Worm (Caenorhabditis elegans) whole organism, L4 larva: ENCODE data around the gene ZC13.2.
A peak's percentile ranks its signal among the peaks of the same experiment; 100 is the strongest.

Experiments used
- D1046.2 ChIP-seq: fragments of 200-800 bp; sonication (Bioruptor generic); IDR thresholded peaks from 2 replicates; pipeline ENCODE4 v1.3.6; 2022; ENCODE audit warnings: missing genetic modification characterization, missing compliant biosample characterization
- T20F7.1 ChIP-seq: fragments of 200-800 bp; sonication (Bioruptor generic); optimal IDR thresholded peaks from 2 replicates; lab custom pipeline; 2018; ENCODE audit warnings: mild to moderate bottlenecking, missing genetic modification characterization, missing compliant biosample characterization
- T26A8.4 ChIP-seq: fragments of 200-800 bp; sonication (Bioruptor generic); IDR thresholded peaks from 2 replicates; pipeline ENCODE4 v1.3.6; 2022; ENCODE audit warnings: missing genetic modification characterization, missing compliant biosample characterization
- Y48G9A.11 ChIP-seq: fragments of 200-800 bp; sonication (Bioruptor generic); IDR thresholded peaks from 2 replicates; pipeline ENCODE4 v1.3.6; 2022; ENCODE audit warnings: missing genetic modification reagents, missing genetic modification characterization, missing compliant biosample characterization
- Y75B8A.6 ChIP-seq: fragments of 200-800 bp; sonication (Bioruptor generic); IDR thresholded peaks from 2 replicates; pipeline ENCODE4 v1.3.6; 2022; ENCODE audit warnings: missing genetic modification reagents, missing genetic modification characterization, missing compliant biosample characterization
- aha-1 ChIP-seq: fragments of 150-350 bp; peaks from one replicate; lab custom pipeline; 2014; ENCODE audit warnings: missing biosample characterization, missing genetic modification characterization
- aly-2 ChIP-seq: sonication (generic microtip); optimal IDR thresholded peaks from 2 replicates; lab custom pipeline; 2018; ENCODE audit warnings: missing biosample characterization, missing genetic modification characterization
- arid-1 ChIP-seq: fragments of 200-800 bp; sonication (Bioruptor generic); conservative IDR thresholded peaks from 2 replicates; pipeline ENCODE4 v1.3.6; 2022; ENCODE audit warnings: missing genetic modification reagents, missing genetic modification characterization, missing compliant biosample characterization
- ceh-20 ChIP-seq: fragments of 200-800 bp; sonication (Bioruptor generic); IDR thresholded peaks from 2 replicates; pipeline ENCODE4 v1.3.6; 2022; ENCODE audit warnings: missing genetic modification reagents, missing genetic modification characterization, missing compliant biosample characterization
- ceh-44 ChIP-seq: fragments of 200-800 bp; sonication (Bioruptor generic); IDR thresholded peaks from 2 replicates; pipeline ENCODE4 v1.3.6; 2022; ENCODE audit warnings: missing genetic modification reagents, missing genetic modification characterization, missing compliant biosample characterization
- ceh-62 ChIP-seq: sonication (generic microtip); optimal IDR thresholded peaks from 2 replicates; lab custom pipeline; 2017; ENCODE audit warnings: missing biosample characterization, missing genetic modification characterization
- cey-2 ChIP-seq: sonication (generic microtip); optimal IDR thresholded peaks from 3 replicates; lab custom pipeline; 2017; ENCODE audit warnings: missing genetic modification characterization, mild to moderate bottlenecking, missing compliant biosample characterization, antibody characterized with exemption, borderline replicate concordance; ENCODE audit not compliant: insufficient read depth
- ctbp-1 ChIP-seq: fragments of 200-800 bp; sonication (Bioruptor generic); IDR thresholded peaks from 2 replicates; pipeline ENCODE4 v1.3.6; 2022; ENCODE audit warnings: missing genetic modification reagents, missing genetic modification characterization, missing compliant biosample characterization
- daf-12 ChIP-seq: fragments of 150-350 bp; optimal IDR thresholded peaks from 2 replicates; lab custom pipeline; 2014; ENCODE audit warnings: missing biosample characterization, missing genetic modification reagents, missing genetic modification characterization
- daf-16 ChIP-seq, 3 experiments: sonication (generic microtip); optimal IDR thresholded peaks; 2 replicates each; lab custom pipeline; 2016 to 2017; ENCODE audit warnings: missing genetic modification characterization in 3 of 3, missing genetic modification reagents in 3 of 3, mild to moderate bottlenecking in 2 of 3, missing compliant biosample characterization in 2 of 3, missing biosample characterization in 1 of 3, moderate library complexity in 1 of 3
- daf-19 ChIP-seq: fragments of 200-800 bp; sonication (Bioruptor generic); conservative IDR thresholded peaks from 2 replicates; pipeline ENCODE4 v1.3.6; 2022; ENCODE audit warnings: missing genetic modification characterization, missing compliant biosample characterization
- dmd-6 ChIP-seq: fragments of 200-800 bp; sonication (Bioruptor generic); IDR thresholded peaks from 2 replicates; pipeline ENCODE4 v1.3.6; 2022; ENCODE audit warnings: missing genetic modification reagents, missing genetic modification characterization, missing compliant biosample characterization
- dmd-8 ChIP-seq: fragments of 200-800 bp; sonication (Bioruptor generic); IDR thresholded peaks from 2 replicates; pipeline ENCODE4 v1.3.6; 2022; ENCODE audit warnings: missing genetic modification characterization, missing compliant biosample characterization
- dmd-9 ChIP-seq: fragments of 200-800 bp; sonication (Bioruptor generic); IDR thresholded peaks from 2 replicates; pipeline ENCODE4 v1.3.6; 2022; ENCODE audit warnings: missing genetic modification reagents, missing genetic modification characterization, missing compliant biosample characterization
- dpl-1 ChIP-seq: fragments of 150-350 bp; optimal IDR thresholded peaks from 2 replicates; lab custom pipeline; 2014; ENCODE audit warnings: missing biosample characterization, missing genetic modification reagents, missing genetic modification characterization
- duxl-1 ChIP-seq: sonication (generic microtip); optimal IDR thresholded peaks from 2 replicates; lab custom pipeline; 2016; ENCODE audit warnings: mild to moderate bottlenecking, missing genetic modification characterization, moderate library complexity, missing compliant biosample characterization; ENCODE audit not compliant: poor library complexity
- dve-1 ChIP-seq: sonication (generic microtip); optimal IDR thresholded peaks from 2 replicates; lab custom pipeline; 2017; ENCODE audit warnings: antibody characterized with exemption, mild to moderate bottlenecking, missing genetic modification characterization, missing compliant biosample characterization; ENCODE audit not compliant: insufficient read depth
- egl-27 ChIP-seq: sonication (generic microtip); optimal IDR thresholded peaks from 3 replicates; lab custom pipeline; 2017; ENCODE audit warnings: missing biosample characterization, missing genetic modification reagents, missing genetic modification characterization
- egl-43 ChIP-seq: fragments of 200-800 bp; sonication (Bioruptor generic); IDR thresholded peaks from 2 replicates; pipeline ENCODE4 v1.3.6; 2022; ENCODE audit warnings: missing genetic modification reagents, missing genetic modification characterization, missing compliant biosample characterization
- hlh-30 ChIP-seq: sonication (generic microtip); optimal IDR thresholded peaks from 2 replicates; lab custom pipeline; 2017; ENCODE audit warnings: antibody characterized with exemption, mild to moderate bottlenecking, missing genetic modification characterization, missing compliant biosample characterization; ENCODE audit not compliant: insufficient read depth
- hmg-1.1 ChIP-seq: fragments of 200-800 bp; sonication (Bioruptor generic); IDR thresholded peaks from 2 replicates; pipeline ENCODE4 v1.3.6; 2022; ENCODE audit warnings: missing genetic modification reagents, missing genetic modification characterization, missing compliant biosample characterization
- jun-1 ChIP-seq: fragments of 150-350 bp; optimal IDR thresholded peaks from 2 replicates; lab custom pipeline; 2014; ENCODE audit warnings: missing biosample characterization, missing genetic modification reagents, missing genetic modification characterization
- lin-1 ChIP-seq: fragments of 200-800 bp; sonication (Bioruptor generic); IDR thresholded peaks from 2 replicates; pipeline ENCODE4 v1.3.6; 2022; ENCODE audit warnings: missing genetic modification reagents, missing genetic modification characterization, missing compliant biosample characterization
- lin-13 ChIP-seq: fragments of 150-350 bp; optimal IDR thresholded peaks from 2 replicates; lab custom pipeline; 2014; ENCODE audit warnings: missing biosample characterization, missing genetic modification reagents, missing genetic modification characterization
- lir-3 ChIP-seq: sonication (generic microtip); optimal IDR thresholded peaks from 2 replicates; lab custom pipeline; 2016; ENCODE audit warnings: mild to moderate bottlenecking, missing genetic modification characterization, missing compliant biosample characterization
- lsy-2 ChIP-seq, 2 experiments: fragments of 150-350 bp in 1 of 2; sonication (generic microtip) in 1 of 2; optimal IDR thresholded peaks; 2 replicates each; lab custom pipeline; 2014 to 2017; ENCODE audit warnings: missing biosample characterization in 2 of 2, missing genetic modification characterization in 2 of 2
- mdl-1 ChIP-seq, 2 experiments: fragments of 150-350 bp in 1 of 2; sonication (generic microtip) in 1 of 2; optimal IDR thresholded peaks; 2 replicates each; lab custom pipeline; 2014 to 2017; ENCODE audit warnings: missing biosample characterization in 2 of 2, missing genetic modification characterization in 2 of 2
- mes-2 ChIP-seq: sonication (generic microtip); optimal IDR thresholded peaks from 2 replicates; lab custom pipeline; 2016; ENCODE audit warnings: missing genotype, mild to moderate bottlenecking, missing genetic modification characterization, missing compliant biosample characterization; ENCODE audit not compliant: poor library complexity, severe bottlenecking
- nhr-11 ChIP-seq: fragments of 150-350 bp; optimal IDR thresholded peaks from 2 replicates; lab custom pipeline; 2014; ENCODE audit warnings: missing biosample characterization, missing genetic modification characterization
- nhr-237 ChIP-seq: sonication (generic microtip); optimal IDR thresholded peaks from 2 replicates; lab custom pipeline; 2017; ENCODE audit warnings: missing biosample characterization, missing genetic modification characterization
- nhr-25 ChIP-seq: sonication (generic microtip); optimal IDR thresholded peaks from 2 replicates; lab custom pipeline; 2017; ENCODE audit warnings: missing genetic modification characterization, mild to moderate bottlenecking, missing compliant biosample characterization, antibody characterized with exemption, moderate library complexity, borderline replicate concordance; ENCODE audit not compliant: insufficient read depth
- nhr-28 ChIP-seq: fragments of 150-350 bp; optimal IDR thresholded peaks from 2 replicates; lab custom pipeline; 2014; ENCODE audit warnings: missing biosample characterization, missing genetic modification characterization
- nhr-42 ChIP-seq: fragments of 200-800 bp; sonication (Bioruptor generic); IDR thresholded peaks from 2 replicates; pipeline ENCODE4 v1.3.6; 2022; ENCODE audit warnings: missing genetic modification characterization, missing compliant biosample characterization
- nhr-77 ChIP-seq: fragments of 150-350 bp; optimal IDR thresholded peaks from 2 replicates; lab custom pipeline; 2014; ENCODE audit warnings: missing biosample characterization, missing genetic modification characterization
- php-3 ChIP-seq: fragments of 200-800 bp; sonication (Bioruptor generic); IDR thresholded peaks from 2 replicates; pipeline ENCODE4 v1.3.6; 2022; ENCODE audit warnings: missing genetic modification reagents, missing genetic modification characterization, missing compliant biosample characterization
- saeg-2 ChIP-seq: fragments of 200-800 bp; sonication (Bioruptor generic); IDR thresholded peaks from 2 replicates; pipeline ENCODE4 v1.3.6; 2022; ENCODE audit warnings: missing genetic modification reagents, missing genetic modification characterization, missing compliant biosample characterization
- snpc-4 ChIP-seq: fragments of 150-350 bp; optimal IDR thresholded peaks from 2 replicates; lab custom pipeline; 2014; ENCODE audit warnings: missing biosample characterization, missing genetic modification characterization
- tag-97 ChIP-seq: fragments of 200-800 bp; sonication (Bioruptor generic); IDR thresholded peaks from 2 replicates; pipeline ENCODE4 v1.3.6; 2022; ENCODE audit warnings: missing genetic modification characterization, missing compliant biosample characterization
- tra-1 ChIP-seq: fragments of 200-800 bp; sonication (Bioruptor generic); IDR thresholded peaks from 2 replicates; pipeline ENCODE4 v1.3.6; 2022; ENCODE audit warnings: missing genetic modification reagents, missing genetic modification characterization, missing compliant biosample characterization
- unc-130 ChIP-seq: sonication (generic microtip); optimal IDR thresholded peaks from 2 replicates; lab custom pipeline; 2016; ENCODE audit warnings: missing genetic modification reagents, missing genetic modification characterization, missing compliant biosample characterization
- vab-7 ChIP-seq: fragments of 200-800 bp; sonication (Bioruptor generic); IDR thresholded peaks from 2 replicates; pipeline ENCODE4 v1.3.6; 2022; ENCODE audit warnings: missing genetic modification reagents, missing genetic modification characterization, missing compliant biosample characterization
- zip-2 ChIP-seq: fragments of 150-350 bp; optimal IDR thresholded peaks from 2 replicates; lab custom pipeline; 2014; ENCODE audit warnings: missing biosample characterization, missing genetic modification characterization
- ztf-7 ChIP-seq: fragments of 150-350 bp; optimal IDR thresholded peaks from 2 replicates; lab custom pipeline; 2014; ENCODE audit warnings: missing biosample characterization, missing genetic modification characterization

The ZC13.2 gene

DNA sequence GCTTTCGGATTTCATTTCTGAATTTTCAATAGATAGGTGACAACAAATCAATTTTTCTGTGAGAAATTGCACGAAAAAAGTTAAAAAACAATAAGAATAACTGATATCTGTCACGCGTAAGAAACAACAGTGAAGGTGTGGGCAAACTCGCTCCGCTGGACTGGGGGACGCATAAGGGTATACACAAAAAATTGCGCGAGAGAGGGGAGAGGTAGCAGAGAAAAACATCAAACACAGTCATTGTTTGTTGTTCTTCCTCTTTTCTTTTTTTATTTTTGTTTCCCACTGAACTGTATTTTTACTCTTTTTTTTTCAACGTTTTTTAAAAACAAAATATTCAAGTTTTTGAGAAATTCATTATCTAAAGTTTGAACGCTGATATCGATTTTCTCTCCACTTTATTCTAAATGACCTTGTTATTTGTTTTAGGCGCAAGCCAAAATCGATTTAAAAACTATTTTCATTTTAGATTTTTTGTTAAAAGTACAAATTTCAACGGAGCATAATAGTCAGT, 44.1 kb downstream of the ZC13.2 start, which contains the start of the genes pifk-1 and tbc-11 (continued):
- TF ChIP-seq nhr-237 (tag; lab: Kevin White, UChicago) (no peak), egl-27 (no peak), cey-2 (tag; lab: Kevin White, UChicago) (no peak), nhr-25 (tag; lab: Kevin White, UChicago) (peak; percentile 39), lir-3 (no peak), lin-1 (no peak), daf-19 (GFP tag; lab: Robert Waterston, UW) (no peak), Y48G9A.11 (GFP tag; lab: Robert Waterston, UW) (no peak), ceh-62 (tag; lab: Kevin White, UChicago) (no peak), T26A8.4 (no peak), dmd-8 (GFP tag; lab: Robert Waterston, UW) (0 out of 2 replicates have a peak, but pooled peaks have one; percentile 25), nhr-28 (tag; lab: Kevin White, UChicago) (peak; percentile 74), Y75B8A.6 (GFP tag; lab: Robert Waterston, UW) (no peak), mes-2 (tag; lab: Kevin White, UChicago) (peak; percentile 79), dve-1 (tag; lab: Kevin White, UChicago) (peak; percentile 82), zip-2 (tag; lab: Kevin White, UChicago) (no peak), aly-2 (no peak), lin-13 (GFP tag; lab: Kevin White, UChicago) (peak; percentile 40), jun-1 (tag; lab: Kevin White, UChicago) (no peak), tag-97 (GFP tag; lab: Robert Waterston, UW) (no peak), lsy-2 (tag; optimal IDR thresholded peaks at IDR 0.05; lab: Kevin White, UChicago) (peak in 1 of 2 experiments; percentile 70), dmd-9 (GFP tag; lab: Robert Waterston, UW) (no peak), daf-12 (tag; lab: Kevin White, UChicago) (no peak), dpl-1 (peak; percentile 40), nhr-11 (tag; lab: Kevin White, UChicago) (no peak), php-3 (GFP tag; lab: Robert Waterston, UW) (no peak), ceh-20 (GFP tag; lab: Robert Waterston, UW) (no peak), tra-1 (no peak), nhr-42 (GFP tag; lab: Robert Waterston, UW) (no peak), mdl-1 (tag; optimal IDR thresholded peaks at IDR 0.05; lab: Kevin White, UChicago) (peak in 1 of 2 experiments; percentile 55), hlh-30 (peak; percentile 91), ztf-7 (tag; lab: Kevin White, UChicago) (no peak), unc-130 (GFP tag; lab: Kevin White, UChicago) (no peak), vab-7 (GFP tag; lab: Robert Waterston, UW) (no peak), arid-1 (GFP tag; lab: Robert Waterston, UW) (0 out of 2 replicates have a peak, but pooled peaks have one; percentile 41), saeg-2 (GFP tag; lab: Robert Waterston, UW) (no peak), aha-1 (tag; lab: Kevin White, UChicago) (no peak), daf-16 (GFP tag; optimal IDR thresholded peaks at IDR 0.05; lab: Kevin White, UChicago) (no peak), daf-16 (tag; optimal IDR thresholded peaks at IDR 0.05; lab: Kevin White, UChicago) (peak; percentile 82), snpc-4 (tag; lab: Kevin White, UChicago) (no peak), ceh-44 (GFP tag; lab: Robert Waterston, UW) (no peak), dmd-6 (GFP tag; lab: Robert Waterston, UW) (peak; percentile 40; the same call in 1 of the 2 replicates), nhr-77 (tag; lab: Kevin White, UChicago) (peak; percentile 46), D1046.2 (GFP tag; lab: Robert Waterston, UW) (no peak), egl-43 (GFP tag; lab: Robert Waterston, UW) (no peak), duxl-1 (no peak), hmg-1.1 (GFP tag; lab: Robert Waterston, UW) (0 out of 2 replicates have a peak, but pooled peaks have one; percentile 14), T20F7.1 (GFP tag; lab: Kevin White, UChicago) (no peak), ctbp-1 (GFP tag; lab: Robert Waterston, UW) (no peak)
